Worm (Caenorhabditis elegans) whole organism, late embryonic: ENCODE results near the gene C11E4.7.

ENCODE experiments used
- ceh-45 ChIP-seq: fragments of 200-800 bp; sonication (Bioruptor generic); IDR thresholded peaks from 2 replicates; pipeline ENCODE4 v1.3.6; 2022; ENCODE audit warnings: missing genetic modification reagents, missing genetic modification characterization, missing compliant biosample characterization
- elt-2 ChIP-seq: sonication (generic microtip); optimal IDR thresholded peaks from 2 replicates; lab custom pipeline; 2016; ENCODE audit warnings: missing genetic modification reagents, missing genetic modification characterization, missing compliant biosample characterization
- zip-5 ChIP-seq: sonication (generic microtip); optimal IDR thresholded peaks from 2 replicates; lab custom pipeline; 2016; ENCODE audit warnings: missing genetic modification characterization, missing compliant biosample characterization

DNA sequence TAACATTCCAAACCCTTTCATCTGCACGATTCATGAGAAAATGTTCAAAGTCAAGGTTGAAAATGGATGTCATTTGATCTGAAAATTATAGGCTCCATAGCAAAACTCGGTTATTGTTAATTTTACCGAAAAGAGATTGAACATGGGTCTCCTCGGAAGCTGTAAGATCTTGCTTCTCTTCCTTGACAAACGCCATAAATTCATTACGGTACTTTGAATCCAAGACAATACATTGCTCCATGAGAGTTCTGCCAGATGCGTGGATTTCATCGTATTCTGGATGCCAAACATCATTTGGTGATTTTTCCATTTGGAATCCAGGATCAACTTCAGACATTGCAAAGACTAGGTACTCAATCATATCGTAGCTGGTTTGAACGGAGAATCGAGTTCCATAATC is 48.9 kb downstream of the C11E4.7 start:
- no peak for TF ChIP-seq zip-5 (tag; lab: Kevin White, UChicago)
- no peak for TF ChIP-seq ceh-45 (GFP tag; lab: Robert Waterston, UW)
- no peak for TF ChIP-seq elt-2 (tag; lab: Kevin White, UChicago)
